Fruit fly (Drosophila melanogaster) whole organism, embryonic: ENCODE results near the gene Eip63E.

ENCODE experiments used
- Blimp-1 ChIP-seq: fragments of 200-800 bp; sonication (Bioruptor generic); optimal IDR thresholded peaks from 3 replicates; lab custom pipeline; 2018; ENCODE audit warnings: missing biosample characterization, missing genetic modification characterization, mild to moderate bottlenecking, moderate library complexity, missing genetic modification reagents
- BtbVII ChIP-seq: fragments of 200-800 bp; sonication (Bioruptor generic); optimal IDR thresholded peaks from 3 replicates; lab custom pipeline; 2017; ENCODE audit warnings: missing biosample characterization, mild to moderate bottlenecking, missing genetic modification characterization
- CG11456 ChIP-seq: fragments of 200-800 bp; sonication (Bioruptor generic); IDR thresholded peaks from 3 replicates; pipeline ENCODE4 v1.3.6; 2022; ENCODE audit warnings: missing biosample characterization, missing genetic modification characterization
- CG12236 ChIP-seq: fragments of 200-800 bp; sonication (Bioruptor generic); optimal IDR thresholded peaks from 2 replicates; lab custom pipeline; 2016; ENCODE audit warnings: missing biosample characterization, missing genetic modification characterization
- CG12769 ChIP-seq: fragments of 200-800 bp; sonication (Bioruptor generic); optimal IDR thresholded peaks from 2 replicates; lab custom pipeline; 2019; ENCODE audit warnings: missing biosample characterization, mild to moderate bottlenecking, missing genetic modification characterization, moderate library complexity
- CG12942 ChIP-seq: fragments of 200-800 bp; sonication (Bioruptor generic); optimal IDR thresholded peaks from 3 replicates; lab custom pipeline; 2016; ENCODE audit warnings: missing biosample characterization, missing genetic modification characterization
- CG13624 ChIP-seq: fragments of 200-800 bp; sonication (Bioruptor generic); optimal IDR thresholded peaks from 2 replicates; lab custom pipeline; 2016; ENCODE audit warnings: missing biosample characterization, missing genetic modification characterization
- CG13894 ChIP-seq: fragments of 200-800 bp; sonication (Bioruptor generic); optimal IDR thresholded peaks from 3 replicates; lab custom pipeline; 2018; ENCODE audit warnings: missing biosample characterization, mild to moderate bottlenecking, missing genetic modification characterization, moderate library complexity
- CG14441 ChIP-seq: fragments of 200-800 bp; sonication (Bioruptor generic); IDR thresholded peaks from 2 replicates; pipeline ENCODE4 v1.3.6; 2022; ENCODE audit warnings: missing biosample characterization, missing genetic modification characterization
- CG15514 ChIP-seq: fragments of 200-800 bp; sonication (Bioruptor generic); optimal IDR thresholded peaks from 3 replicates; lab custom pipeline; 2017; ENCODE audit warnings: missing biosample characterization, missing genetic modification characterization, mild to moderate bottlenecking, moderate library complexity, missing genetic modification reagents
- CG18011 ChIP-seq: fragments of 200-800 bp; sonication (Bioruptor generic); optimal IDR thresholded peaks from 2 replicates; lab custom pipeline; 2017; ENCODE audit warnings: missing biosample characterization, missing genetic modification characterization, mild to moderate bottlenecking, moderate library complexity, missing genotype
- CG2120 ChIP-seq: fragments of 200-800 bp; sonication (Bioruptor generic); optimal IDR thresholded peaks from 3 replicates; lab custom pipeline; 2016; ENCODE audit warnings: missing biosample characterization, missing genetic modification characterization
- CG30020 ChIP-seq: fragments of 200-800 bp; optimal IDR thresholded peaks from 2 replicates; lab custom pipeline; 2019; ENCODE audit warnings: missing biosample characterization, mild to moderate bottlenecking, missing genetic modification characterization, moderate library complexity
- CG31388 ChIP-seq: fragments of 200-800 bp; sonication (Bioruptor generic); optimal IDR thresholded peaks from 2 replicates; lab custom pipeline; 2016; ENCODE audit warnings: missing biosample characterization, missing genetic modification characterization
- CG34376 ChIP-seq: fragments of 200-800 bp; sonication (Bioruptor generic); optimal IDR thresholded peaks from 2 replicates; lab custom pipeline; 2018; ENCODE audit warnings: missing biosample characterization, mild to moderate bottlenecking, missing genetic modification characterization
- CG3847 ChIP-seq: fragments of 200-800 bp; sonication (Bioruptor generic); IDR thresholded peaks from 2 replicates; pipeline ENCODE4 v1.3.6; 2022; ENCODE audit warnings: missing biosample characterization, missing genetic modification characterization
- CG9932 ChIP-seq: fragments of 200-800 bp; sonication (Bioruptor generic); IDR thresholded peaks from 2 replicates; pipeline ENCODE4 v1.3.6; 2022; ENCODE audit warnings: missing biosample characterization, missing genetic modification characterization
- CoRest ChIP-seq: fragments of 200-800 bp; sonication (Bioruptor generic); optimal IDR thresholded peaks from 3 replicates; lab custom pipeline; 2018; ENCODE audit warnings: missing biosample characterization, mild to moderate bottlenecking, missing genetic modification characterization, moderate library complexity
- Dref ChIP-seq: fragments of 200-800 bp; sonication (Bioruptor generic); IDR thresholded peaks from 2 replicates; pipeline ENCODE4 v1.3.6; 2022; ENCODE audit warnings: missing biosample characterization, missing genetic modification characterization
- GATAe ChIP-seq: fragments of 200-800 bp; sonication (Bioruptor generic); conservative IDR thresholded peaks from 2 replicates; pipeline ENCODE4 v1.3.6; 2022; ENCODE audit warnings: missing biosample characterization, missing genetic modification characterization
- Gsc ChIP-seq: fragments of 200-800 bp; sonication (Bioruptor generic); IDR thresholded peaks from 2 replicates; pipeline ENCODE4 v1.3.6; 2022; ENCODE audit warnings: missing biosample characterization, missing genetic modification characterization
- H15 ChIP-seq: fragments of 200-800 bp; sonication (Bioruptor generic); IDR thresholded peaks from 3 replicates; pipeline ENCODE4 v1.3.6; 2022; ENCODE audit warnings: missing biosample characterization, missing genetic modification characterization
- Hr39 ChIP-seq: fragments of >200 bp; optimal IDR thresholded peaks from 2 replicates; lab custom pipeline; 2017
- Lpt ChIP-seq: fragments of >200 bp; optimal IDR thresholded peaks from 2 replicates; lab custom pipeline; 2018; ENCODE audit warnings: missing biosample characterization, missing genetic modification characterization
- Mad ChIP-seq: fragments of 200-800 bp; sonication (Bioruptor generic); optimal IDR thresholded peaks from 2 replicates; lab custom pipeline; 2016; ENCODE audit warnings: missing biosample characterization, missing genetic modification characterization
- Med ChIP-seq: fragments of 200-800 bp; sonication (Bioruptor generic); peaks from one replicate; lab custom pipeline; 2016; ENCODE audit warnings: missing biosample characterization, missing genetic modification characterization, mild to moderate bottlenecking, inconsistent platforms, moderate library complexity
- Mrtf ChIP-seq: fragments of 200-800 bp; sonication (Bioruptor generic); IDR thresholded peaks from 3 replicates; pipeline ENCODE4 v1.3.6; 2022; ENCODE audit warnings: missing biosample characterization, missing genetic modification characterization
- NC2α ChIP-seq: fragments of 200-800 bp; sonication (Bioruptor generic); optimal IDR thresholded peaks from 2 replicates; lab custom pipeline; 2016; ENCODE audit warnings: missing biosample characterization, missing genetic modification characterization
- Neu2 ChIP-seq: fragments of 200-800 bp; sonication (Bioruptor generic); optimal IDR thresholded peaks from 3 replicates; lab custom pipeline; 2016; ENCODE audit warnings: missing biosample characterization, missing genetic modification characterization, borderline replicate concordance
- Rfx ChIP-seq: fragments of 200-800 bp; sonication (Bioruptor generic); IDR thresholded peaks from 2 replicates; pipeline ENCODE4 v1.3.6; 2022; ENCODE audit warnings: missing biosample characterization, missing genetic modification characterization
- Scr ChIP-seq: fragments of 200-800 bp; sonication (Bioruptor generic); IDR thresholded peaks from 2 replicates; pipeline ENCODE4 v1.3.6; 2022; ENCODE audit warnings: missing biosample characterization, missing genetic modification characterization; ENCODE audit not compliant: partially characterized antibody
- Side ChIP-seq: fragments of 200-800 bp; sonication (Bioruptor generic); optimal IDR thresholded peaks from 2 replicates; lab custom pipeline; 2016; ENCODE audit warnings: missing biosample characterization, missing genetic modification characterization
- Sin3A ChIP-seq: fragments of >200 bp; optimal IDR thresholded peaks from 2 replicates; lab custom pipeline; 2018
- abd-A ChIP-seq: fragments of 200-800 bp; sonication (Bioruptor generic); optimal IDR thresholded peaks from 3 replicates; lab custom pipeline; 2019; ENCODE audit warnings: missing biosample characterization, mild to moderate bottlenecking, missing genetic modification characterization, moderate library complexity
- al ChIP-seq: fragments of 200-800 bp; sonication (Bioruptor generic); IDR thresholded peaks from 2 replicates; pipeline ENCODE4 v1.3.6; 2022; ENCODE audit warnings: missing biosample characterization, missing genetic modification characterization
- ash1 ChIP-seq: fragments of 200-800 bp; sonication (Bioruptor generic); optimal IDR thresholded peaks from 2 replicates; lab custom pipeline; 2018; ENCODE audit warnings: missing biosample characterization, mild to moderate bottlenecking, missing genetic modification characterization
- bab2 ChIP-seq: fragments of 200-800 bp; sonication (Bioruptor generic); optimal IDR thresholded peaks from 2 replicates; lab custom pipeline; 2016; ENCODE audit warnings: missing biosample characterization, missing genetic modification characterization
- exex ChIP-seq: fragments of 200-800 bp; sonication (Bioruptor generic); optimal IDR thresholded peaks from 4 replicates; lab custom pipeline; 2018; ENCODE audit warnings: missing biosample characterization, mild to moderate bottlenecking, missing genetic modification characterization, moderate library complexity
- fd64A ChIP-seq: fragments of 200-800 bp; sonication (Bioruptor generic); optimal IDR thresholded peaks from 3 replicates; lab custom pipeline; 2018; ENCODE audit warnings: missing biosample characterization, mild to moderate bottlenecking, missing genetic modification characterization
- h ChIP-seq: fragments of >200 bp; optimal IDR thresholded peaks from 2 replicates; lab custom pipeline; 2017
- lmd ChIP-seq: fragments of 200-800 bp; sonication (Bioruptor generic); IDR thresholded peaks from 2 replicates; pipeline ENCODE4 v1.3.6; 2022; ENCODE audit warnings: missing biosample characterization, missing genetic modification characterization
- oc ChIP-seq: fragments of 200-800 bp; sonication (Bioruptor generic); optimal IDR thresholded peaks from 2 replicates; lab custom pipeline; 2018; ENCODE audit warnings: missing biosample characterization, mild to moderate bottlenecking, missing genetic modification characterization, moderate library complexity
- otp ChIP-seq: fragments of 200-800 bp; sonication (Bioruptor generic); IDR thresholded peaks from 3 replicates; pipeline ENCODE4, ENCODE4 v1.3.6; 2022; ENCODE audit warnings: missing biosample characterization, missing genetic modification characterization
- pfk ChIP-seq: fragments of 200-800 bp; sonication (Bioruptor generic); optimal IDR thresholded peaks from 2 replicates; lab custom pipeline; 2018; ENCODE audit warnings: missing biosample characterization, mild to moderate bottlenecking, missing genetic modification characterization, moderate library complexity
- pzg ChIP-seq: fragments of 200-800 bp; sonication (Bioruptor generic); optimal IDR thresholded peaks from 3 replicates; lab custom pipeline; 2018; ENCODE audit warnings: missing biosample characterization, mild to moderate bottlenecking, missing genetic modification characterization, moderate library complexity
- run ChIP-seq: fragments of 200-800 bp; sonication (Bioruptor generic); optimal IDR thresholded peaks from 3 replicates; lab custom pipeline; 2018; ENCODE audit warnings: missing biosample characterization, mild to moderate bottlenecking, missing genetic modification characterization
- sd ChIP-seq: fragments of 200-800 bp; sonication (Bioruptor generic); optimal IDR thresholded peaks from 3 replicates; lab custom pipeline; 2018; ENCODE audit warnings: missing biosample characterization, mild to moderate bottlenecking, missing genetic modification characterization, moderate library complexity
- sens ChIP-seq: fragments of 200-800 bp; sonication (Bioruptor generic); peaks from one replicate; lab custom pipeline; 2016; ENCODE audit warnings: missing biosample characterization, missing genetic modification characterization
- sim ChIP-seq: fragments of 200-800 bp; sonication (Bioruptor generic); IDR thresholded peaks from 2 replicates; pipeline ENCODE4 v1.3.6; 2022; ENCODE audit warnings: missing biosample characterization, missing genetic modification characterization
- slbo ChIP-seq: fragments of 200-800 bp; sonication (Bioruptor generic); IDR thresholded peaks from 2 replicates; pipeline ENCODE4 v1.3.6; 2022; ENCODE audit warnings: missing biosample characterization, missing genetic modification characterization
- tgo ChIP-seq: fragments of 200-800 bp; sonication (Bioruptor generic); IDR thresholded peaks from 3 replicates; pipeline ENCODE4 v1.3.6; 2022; ENCODE audit warnings: missing biosample characterization, missing genetic modification characterization
- vnd ChIP-seq: fragments of 200-800 bp; sonication (Bioruptor generic); IDR thresholded peaks from 3 replicates; pipeline ENCODE4 v1.3.6; 2022; ENCODE audit warnings: missing biosample characterization, missing genetic modification characterization; ENCODE audit not compliant: partially characterized antibody
- vvl ChIP-seq: fragments of 200-800 bp; sonication (Bioruptor generic); IDR thresholded peaks from 2 replicates; pipeline ENCODE4 v1.3.6; 2022; ENCODE audit warnings: missing biosample characterization, missing genetic modification characterization
- zfh2 ChIP-seq: fragments of 200-800 bp; sonication (Bioruptor generic); optimal IDR thresholded peaks from 2 replicates; lab custom pipeline; 2016; ENCODE audit warnings: missing biosample characterization, missing genetic modification characterization

Eip63E gene

DNA sequence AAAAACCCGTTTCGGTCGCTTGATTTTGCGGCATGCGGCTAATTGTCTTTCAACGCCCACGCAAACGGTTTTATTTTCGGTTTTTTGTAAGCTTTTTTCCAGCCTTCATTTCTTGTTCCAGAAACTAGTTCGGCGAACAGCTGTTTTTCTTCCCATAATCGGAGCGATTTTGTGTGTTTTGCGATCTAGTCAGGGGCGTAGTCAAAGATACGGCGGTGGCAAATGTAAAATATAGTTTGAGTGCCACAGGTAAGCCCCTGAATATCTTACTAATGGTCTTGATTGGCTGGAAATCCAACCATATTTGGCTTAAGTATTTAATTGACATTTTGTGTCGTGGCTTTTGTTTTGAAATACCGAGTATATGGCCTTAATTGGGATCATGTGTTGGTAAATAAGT, 38.4 kb downstream of the Eip63E start:
- TF ChIP-seq CG15514 (GFP tag; lab: Kevin White, UChicago) (peak; percentile 75), CG30020 (tag; lab: Kevin White, UChicago) (no peak), CG31388 (no peak), CG13894 (tag; lab: Kevin White, UChicago) (peak; percentile 31), CG9932 (GFP tag; lab: Robert Waterston, UW) (peak; percentile 45; the same call in 1 of the 2 replicates), GATAe (GFP tag; lab: Robert Waterston, UW) (no peak), CG2120 (peak; percentile 9), abd-A (tag; lab: Kevin White, UChicago) (peak; percentile 28), CG12942 (GFP tag; lab: Kevin White, UChicago) (no peak), otp (GFP tag; lab: Robert Waterston, UW) (no peak), zfh2 (peak; percentile 0), Gsc (GFP tag; lab: Robert Waterston, UW) (no peak), CG3847 (no peak), Lpt (GFP tag; lab: Kevin White, UChicago) (no peak), sens (GFP tag; lab: Kevin White, UChicago) (peak; percentile 5), sim (GFP tag; lab: Robert Waterston, UW) (no peak), Hr39 (lab: Kevin White, UChicago) (no peak), H15 (GFP tag; lab: Robert Waterston, UW) (no peak), ash1 (no peak), NC2α (no peak), pzg (GFP tag; lab: Kevin White, UChicago) (no peak), Scr (GFP tag; lab: Robert Waterston, UW) (no peak), Blimp-1 (GFP tag; lab: Kevin White, UChicago) (no peak), run (tag; lab: Kevin White, UChicago) (no peak), Mad (no peak), Dref (GFP tag; lab: Robert Waterston, UW) (no peak), oc (tag; lab: Kevin White, UChicago) (peak; percentile 2), exex (tag; lab: Kevin White, UChicago) (no peak), CG12236 (GFP tag; lab: Kevin White, UChicago) (no peak), fd64A (no peak), CG12769 (peak; percentile 45), Sin3A (lab: Kevin White, UChicago) (no peak), Side (GFP tag; lab: Kevin White, UChicago) (no peak), CG13624 (GFP tag; lab: Kevin White, UChicago) (no peak), slbo (0 out of 2 replicates have a peak, but pooled peaks have one; percentile 11), lmd (peak; percentile 12; the same call in 1 of the 2 replicates), CG18011 (GFP tag; lab: Kevin White, UChicago) (no peak), CG34376 (GFP tag; lab: Kevin White, UChicago) (no peak), tgo (GFP tag; lab: Robert Waterston, UW) (no peak), h (lab: Kevin White, UChicago) (no peak), vvl (GFP tag; lab: Robert Waterston, UW) (no peak), Med (GFP tag; lab: Kevin White, UChicago) (peak; percentile 76), sd (tag; lab: Kevin White, UChicago) (peak; percentile 60), CG11456 (no peak), bab2 (no peak), Mrtf (no peak), CG14441 (no peak), pfk (no peak), vnd (GFP tag; lab: Robert Waterston, UW) (no peak), Rfx (peak; percentile 47), BtbVII (GFP tag; lab: Kevin White, UChicago) (no peak), al (GFP tag; lab: Robert Waterston, UW) (no peak), Neu2 (no peak), CoRest (tag; lab: Kevin White, UChicago) (no peak)
